Worm (Caenorhabditis elegans) whole organism, L4 larva: ENCODE results near the gene F09C6.13.

Experiments used
- aha-1 ChIP-seq: fragments of 150-350 bp; peaks from one replicate; lab custom pipeline; 2014; ENCODE audit warnings: missing biosample characterization, missing genetic modification characterization
- egl-27 ChIP-seq: sonication (generic microtip); optimal IDR thresholded peaks from 3 replicates; lab custom pipeline; 2017; ENCODE audit warnings: missing biosample characterization, missing genetic modification reagents, missing genetic modification characterization

- TF ChIP-seq aha-1 (no peak), egl-27 (tag; lab: Kevin White, UChicago) (no peak)
Measured at ce11 chrV:16880054-16880453, 4.8 kb upstream of the F09C6.13 start, which contains the start of gene F09C6.3.
